Worm (Caenorhabditis elegans): Measurements from ENCODE around the gene fbxa-67.
A peak's percentile ranks its signal among the peaks of the same experiment; 100 is the strongest.
"Not testable (repeated sequence)": the region's sequence is repeated elsewhere in the genome, so short reads cannot be mapped to it uniquely, and the experiment has no call there.

fbxa-67 gene

ce11 chrIII:937961-938360 lies 12.5 kb downstream of the fbxa-67 start, which contains the start of gene fbxa-56:
Gene fbxa-56, minus strand, starts transcription at chrIII:938061.
- no peak for TF ChIP-seq spr-1 (tag; optimal IDR thresholded peaks at IDR 0.05)
- no peak for TF ChIP-seq egl-43 (GFP tag; IDR thresholded peaks at IDR 0.05)
- no peak for TF ChIP-seq nhr-48 (tag; optimal IDR thresholded peaks at IDR 0.05)
- no peak for TF ChIP-seq nhr-76 (tag; optimal IDR thresholded peaks at IDR 0.05)
- no peak for TF ChIP-seq fkh-10 (GFP tag; optimal IDR thresholded peaks at IDR 0.05)
- TF ChIP-seq zip-2 (tag; optimal IDR thresholded peaks at IDR 0.05), result no peak
- TF ChIP-seq Y105C5A.15 (GFP tag; IDR thresholded peaks at IDR 0.05), result no peak
- no peak for TF ChIP-seq F49E8.2 (tag; optimal IDR thresholded peaks at IDR 0.05; ENCODE audit: borderline replicate concordance)
- no peak for TF ChIP-seq daf-12 (tag; optimal IDR thresholded peaks at IDR 0.05)
- TF ChIP-seq nhr-102 (tag; optimal IDR thresholded peaks at IDR 0.05), result no peak
- no peak for TF ChIP-seq mxl-2 (GFP tag; conservative IDR thresholded peaks at IDR 0.05)
- no peak for TF ChIP-seq tag-97 (GFP tag; IDR thresholded peaks at IDR 0.05)
- no peak for TF ChIP-seq pqm-1 (tag; optimal IDR thresholded peaks at IDR 0.05)

- TF ChIP-seq pqm-1 (tag; optimal IDR thresholded peaks at IDR 0.05), result peak; percentile 43
- TF ChIP-seq hlh-11 (tag; optimal IDR thresholded peaks at IDR 0.05), result peak; percentile 75
- peak; percentile 92 for TF ChIP-seq dmd-6 (GFP tag; IDR thresholded peaks at IDR 0.05)
- no peak for TF ChIP-seq ces-1 (GFP tag; optimal IDR thresholded peaks at IDR 0.05)
- TF ChIP-seq set-16 (GFP tag; IDR thresholded peaks at IDR 0.05), result no peak
- TF ChIP-seq mdt-29 (GFP tag; IDR thresholded peaks at IDR 0.05), result no peak
- no peak for TF ChIP-seq ceh-28 (tag; optimal IDR thresholded peaks at IDR 0.05)
- peak in 1 of 2 experiments; percentile 6 for TF ChIP-seq unc-62 (GFP tag; optimal IDR thresholded peaks at IDR 0.05 in 1 of 2)
- TF ChIP-seq unc-62 (tag; optimal IDR thresholded peaks at IDR 0.05), result no peak
- no peak for TF ChIP-seq aha-1 (tag)
- TF ChIP-seq tra-1 (GFP tag; IDR thresholded peaks at IDR 0.05), result peak; percentile 80
- TF ChIP-seq daf-16 (GFP tag; optimal IDR thresholded peaks at IDR 0.05), result no peak
- peak; percentile 51 for TF ChIP-seq daf-16 (tag; optimal IDR thresholded peaks at IDR 0.05)
- peak; percentile 52 for TF ChIP-seq dve-1 (tag; optimal IDR thresholded peaks at IDR 0.05; ENCODE audit: insufficient read depth)
- no peak for TF ChIP-seq lin-1 (GFP tag; IDR thresholded peaks at IDR 0.05)
- TF ChIP-seq nhr-28 (tag; optimal IDR thresholded peaks at IDR 0.05), result peak; percentile 25
- TF ChIP-seq hmg-1.1 (GFP tag; IDR thresholded peaks at IDR 0.05), result no peak
- TF ChIP-seq zip-2 (tag; optimal IDR thresholded peaks at IDR 0.05), result no peak
- no peak for TF ChIP-seq F44E2.7 (GFP tag; IDR thresholded peaks at IDR 0.05)
- TF ChIP-seq Y75B8A.6 (GFP tag; IDR thresholded peaks at IDR 0.05), result no peak
- TF ChIP-seq T20F7.1 (GFP tag; optimal IDR thresholded peaks at IDR 0.05), result no peak
- no peak for TF ChIP-seq hif-1 (tag; optimal IDR thresholded peaks at IDR 0.05)
Observed at ce11 chrIII:936037-936507, 14.4 kb downstream of the fbxa-67 start, which contains the start of gene fbxa-55. Gene fbxa-55, minus strand, starts transcription at chrIII:936087.

- peak; percentile 19 for TF ChIP-seq F10B5.3 (tag; optimal IDR thresholded peaks at IDR 0.05)
- TF ChIP-seq nhr-48 (tag; optimal IDR thresholded peaks at IDR 0.05), result peak; percentile 28
- TF ChIP-seq spr-1 (tag; optimal IDR thresholded peaks at IDR 0.05), result peak; percentile 65
- peak in 1 of 2 experiments; percentile 57 for TF ChIP-seq daf-16 (GFP tag; optimal IDR thresholded peaks at IDR 0.05)
- not testable (repeated sequence) for TF ChIP-seq daf-16 (tag; optimal IDR thresholded peaks at IDR 0.05)
- peak; percentile 69 for TF ChIP-seq lir-3 (tag; optimal IDR thresholded peaks at IDR 0.05)
Observed at ce11 chrIII:931405-931804, 19.1 kb downstream of the fbxa-67 start.

ce11 chrIII:926216-926615 lies 24.3 kb downstream of the fbxa-67 start, which contains the start of gene pef-1:
Gene pef-1, minus strand, starts transcription at chrIII:926316.
- TF ChIP-seq dve-1 (tag; optimal IDR thresholded peaks at IDR 0.05; ENCODE audit: insufficient read depth) (no peak), lin-29 (GFP tag; IDR thresholded peaks at IDR 0.05) (no peak), hlh-30 (tag; optimal IDR thresholded peaks at IDR 0.05; ENCODE audit: insufficient read depth) (no peak), aha-1 (tag) (no peak), R02D3.7 (tag; optimal IDR thresholded peaks at IDR 0.05) (no peak), ceh-20 (GFP tag; IDR thresholded peaks at IDR 0.05) (no peak), F26F4.8 (GFP tag; conservative IDR thresholded peaks at IDR 0.05) (no peak), spr-1 (tag; optimal IDR thresholded peaks at IDR 0.05) (no peak), nhr-77 (tag; optimal IDR thresholded peaks at IDR 0.05) (no peak), daf-12 (tag; optimal IDR thresholded peaks at IDR 0.05) (no peak), lin-13 (GFP tag; optimal IDR thresholded peaks at IDR 0.05) (no peak), zag-1 (tag; optimal IDR thresholded peaks at IDR 0.05) (no peak)

Measured in whole organism, L4 larva.